Worm (Caenorhabditis elegans) whole organism, L4 larva: ENCODE data around the gene tmed-1.
A peak's percentile ranks its signal among the peaks of the same experiment; 100 is the strongest.

Experiments used
- D1046.2 ChIP-seq: fragments of 200-800 bp; sonication (Bioruptor generic); IDR thresholded peaks from 2 replicates; pipeline ENCODE4 v1.3.6; 2022; ENCODE audit warnings: missing genetic modification characterization, missing compliant biosample characterization
- F10B5.3 ChIP-seq: sonication (generic microtip); optimal IDR thresholded peaks from 2 replicates; lab custom pipeline; 2016; ENCODE audit warnings: mild to moderate bottlenecking, missing genetic modification characterization, missing compliant biosample characterization
- F26F4.8 ChIP-seq: fragments of 200-800 bp; sonication (Bioruptor generic); conservative IDR thresholded peaks from 2 replicates; pipeline ENCODE4 v1.3.6; 2022; ENCODE audit warnings: missing genetic modification characterization, missing compliant biosample characterization
- F37D6.2 ChIP-seq: sonication (generic microtip); optimal IDR thresholded peaks from 2 replicates; lab custom pipeline; 2016; ENCODE audit warnings: mild to moderate bottlenecking, missing genetic modification characterization, missing compliant biosample characterization
- F44E2.7 ChIP-seq: fragments of 200-800 bp; sonication (Bioruptor generic); IDR thresholded peaks from 2 replicates; pipeline ENCODE4 v2.1.2; 2022; ENCODE audit warnings: missing genetic modification characterization, missing compliant biosample characterization
- T20F7.1 ChIP-seq: fragments of 200-800 bp; sonication (Bioruptor generic); optimal IDR thresholded peaks from 2 replicates; lab custom pipeline; 2018; ENCODE audit warnings: mild to moderate bottlenecking, missing genetic modification characterization, missing compliant biosample characterization
- Y48G9A.11 ChIP-seq: fragments of 200-800 bp; sonication (Bioruptor generic); IDR thresholded peaks from 2 replicates; pipeline ENCODE4 v1.3.6; 2022; ENCODE audit warnings: missing genetic modification reagents, missing genetic modification characterization, missing compliant biosample characterization
- Y5F2A.4 ChIP-seq: fragments of 200-800 bp; sonication (Bioruptor generic); optimal IDR thresholded peaks from 2 replicates; lab custom pipeline; 2018; ENCODE audit warnings: mild to moderate bottlenecking, missing genetic modification characterization, missing compliant biosample characterization
- ZK337.2 ChIP-seq: fragments of 200-800 bp; sonication (Bioruptor generic); IDR thresholded peaks from 2 replicates; pipeline ENCODE4 v1.3.6; 2022; ENCODE audit warnings: missing genetic modification reagents, missing genetic modification characterization, missing compliant biosample characterization
- ZK546.5 ChIP-seq, 2 experiments: sonication (generic microtip); optimal IDR thresholded peaks; 2 replicates each; lab custom pipeline; 2017; ENCODE audit warnings: missing biosample characterization in 2 of 2, missing genetic modification characterization in 2 of 2
- ceh-32 ChIP-seq: sonication (generic microtip); optimal IDR thresholded peaks from 2 replicates; lab custom pipeline; 2016; ENCODE audit warnings: mild to moderate bottlenecking, missing genetic modification characterization, missing compliant biosample characterization; ENCODE audit not compliant: poor library complexity
- ces-1 ChIP-seq: fragments of 150-350 bp; sonication (generic microtip); optimal IDR thresholded peaks from 4 replicates; lab custom pipeline; 2014; ENCODE audit warnings: missing biosample characterization, missing genetic modification reagents, missing genetic modification characterization
- daf-12 ChIP-seq: fragments of 150-350 bp; optimal IDR thresholded peaks from 2 replicates; lab custom pipeline; 2014; ENCODE audit warnings: missing biosample characterization, missing genetic modification reagents, missing genetic modification characterization
- daf-8 ChIP-seq: fragments of 200-800 bp; sonication (Bioruptor generic); IDR thresholded peaks from 2 replicates; pipeline ENCODE4 v1.3.6; 2022; ENCODE audit warnings: missing genetic modification characterization, missing compliant biosample characterization
- dmd-6 ChIP-seq: fragments of 200-800 bp; sonication (Bioruptor generic); IDR thresholded peaks from 2 replicates; pipeline ENCODE4 v1.3.6; 2022; ENCODE audit warnings: missing genetic modification reagents, missing genetic modification characterization, missing compliant biosample characterization
- dve-1 ChIP-seq: sonication (generic microtip); optimal IDR thresholded peaks from 2 replicates; lab custom pipeline; 2017; ENCODE audit warnings: antibody characterized with exemption, mild to moderate bottlenecking, missing genetic modification characterization, missing compliant biosample characterization; ENCODE audit not compliant: insufficient read depth
- egl-27 ChIP-seq: sonication (generic microtip); optimal IDR thresholded peaks from 3 replicates; lab custom pipeline; 2017; ENCODE audit warnings: missing biosample characterization, missing genetic modification reagents, missing genetic modification characterization
- egl-43 ChIP-seq: fragments of 200-800 bp; sonication (Bioruptor generic); IDR thresholded peaks from 2 replicates; pipeline ENCODE4 v1.3.6; 2022; ENCODE audit warnings: missing genetic modification reagents, missing genetic modification characterization, missing compliant biosample characterization
- hlh-11 ChIP-seq: fragments of 200-800 bp; sonication (Bioruptor generic); optimal IDR thresholded peaks from 2 replicates; lab custom pipeline; 2018; ENCODE audit warnings: mild to moderate bottlenecking, missing genetic modification characterization, missing compliant biosample characterization
- lim-7 ChIP-seq: fragments of 200-800 bp; sonication (Bioruptor generic); IDR thresholded peaks from 2 replicates; pipeline ENCODE4 v1.3.6; 2022; ENCODE audit warnings: missing genetic modification characterization, missing compliant biosample characterization
- lin-29 ChIP-seq: fragments of 200-800 bp; sonication (Bioruptor generic); IDR thresholded peaks from 2 replicates; pipeline ENCODE4 v1.3.6; 2022; ENCODE audit warnings: missing genetic modification reagents, missing genetic modification characterization, missing compliant biosample characterization
- lsy-2 ChIP-seq, 2 experiments: fragments of 150-350 bp in 1 of 2; sonication (generic microtip) in 1 of 2; optimal IDR thresholded peaks; 2 replicates each; lab custom pipeline; 2014 to 2017; ENCODE audit warnings: missing biosample characterization in 2 of 2, missing genetic modification characterization in 2 of 2
- madf-9 ChIP-seq: fragments of 200-800 bp; sonication (Bioruptor generic); conservative IDR thresholded peaks from 2 replicates; pipeline ENCODE4 v1.3.6; 2022; ENCODE audit warnings: missing genetic modification reagents, missing genetic modification characterization, missing compliant biosample characterization
- mes-2 ChIP-seq: sonication (generic microtip); optimal IDR thresholded peaks from 2 replicates; lab custom pipeline; 2016; ENCODE audit warnings: missing genotype, mild to moderate bottlenecking, missing genetic modification characterization, missing compliant biosample characterization; ENCODE audit not compliant: poor library complexity, severe bottlenecking
- mxl-2 ChIP-seq: fragments of 200-800 bp; sonication (Bioruptor generic); conservative IDR thresholded peaks from 2 replicates; pipeline ENCODE4 v1.3.6; 2022; ENCODE audit warnings: missing genetic modification reagents, missing genetic modification characterization, missing compliant biosample characterization
- nhr-102 ChIP-seq: sonication (generic microtip); optimal IDR thresholded peaks from 2 replicates; lab custom pipeline; 2016; ENCODE audit warnings: mild to moderate bottlenecking, missing genetic modification characterization, moderate library complexity, missing compliant biosample characterization
- nhr-11 ChIP-seq: fragments of 150-350 bp; optimal IDR thresholded peaks from 2 replicates; lab custom pipeline; 2014; ENCODE audit warnings: missing biosample characterization, missing genetic modification characterization
- nhr-48 ChIP-seq: sonication (generic microtip); optimal IDR thresholded peaks from 2 replicates; lab custom pipeline; 2016; ENCODE audit warnings: mild to moderate bottlenecking, missing genetic modification characterization, missing compliant biosample characterization
- nhr-76 ChIP-seq: fragments of 150-350 bp; optimal IDR thresholded peaks from 2 replicates; lab custom pipeline; 2014; ENCODE audit warnings: missing biosample characterization, missing genetic modification characterization
- pha-4 ChIP-seq, 2 experiments: fragments of 150-350 bp in 1 of 2; fragments of 200-800 bp in 1 of 2; sonication (Bioruptor generic) in 1 of 2; IDR thresholded peaks in 1 of 2; optimal IDR thresholded peaks in 1 of 2; 2 replicates each; pipeline versions ENCODE4 v1.3.6 to Lab custom; 2014 to 2022; ENCODE audit warnings: missing genetic modification characterization in 2 of 2, missing genetic modification reagents in 2 of 2, missing biosample characterization in 1 of 2, missing compliant biosample characterization in 1 of 2
- pqm-1 ChIP-seq: sonication (generic microtip); optimal IDR thresholded peaks from 2 replicates; lab custom pipeline; 2017; ENCODE audit warnings: missing biosample characterization, missing genetic modification characterization
- sdz-12 ChIP-seq: fragments of 200-800 bp; sonication (Bioruptor generic); optimal IDR thresholded peaks from 2 replicates; lab custom pipeline; 2018; ENCODE audit warnings: mild to moderate bottlenecking, missing genetic modification characterization, missing compliant biosample characterization
- tag-97 ChIP-seq: fragments of 200-800 bp; sonication (Bioruptor generic); IDR thresholded peaks from 2 replicates; pipeline ENCODE4 v1.3.6; 2022; ENCODE audit warnings: missing genetic modification characterization, missing compliant biosample characterization
- tra-1 ChIP-seq: fragments of 200-800 bp; sonication (Bioruptor generic); IDR thresholded peaks from 2 replicates; pipeline ENCODE4 v1.3.6; 2022; ENCODE audit warnings: missing genetic modification reagents, missing genetic modification characterization, missing compliant biosample characterization
- unc-130 ChIP-seq: sonication (generic microtip); optimal IDR thresholded peaks from 2 replicates; lab custom pipeline; 2016; ENCODE audit warnings: missing genetic modification reagents, missing genetic modification characterization, missing compliant biosample characterization
- unc-39 ChIP-seq: sonication (generic microtip); optimal IDR thresholded peaks from 2 replicates; lab custom pipeline; 2017; ENCODE audit warnings: missing biosample characterization, missing genetic modification characterization
- unc-62 ChIP-seq, 3 experiments: fragments of 150-350 bp in 1 of 3; sonication (generic microtip); optimal IDR thresholded peaks in 2 of 3; peaks in 1 of 3; 1 replicate in 1 of 3; 2 replicates in 2 of 3; lab custom pipeline; 2014 to 2017; ENCODE audit warnings: missing biosample characterization in 3 of 3, missing genetic modification characterization in 3 of 3, missing genetic modification reagents in 3 of 3, missing genotype in 1 of 3
- vab-7 ChIP-seq: fragments of 200-800 bp; sonication (Bioruptor generic); IDR thresholded peaks from 2 replicates; pipeline ENCODE4 v1.3.6; 2022; ENCODE audit warnings: missing genetic modification reagents, missing genetic modification characterization, missing compliant biosample characterization
- zfp-2 ChIP-seq: sonication (generic microtip); optimal IDR thresholded peaks from 2 replicates; lab custom pipeline; 2016; ENCODE audit warnings: mild to moderate bottlenecking, missing genetic modification characterization, missing compliant biosample characterization
- ztf-7 ChIP-seq: fragments of 150-350 bp; optimal IDR thresholded peaks from 2 replicates; lab custom pipeline; 2014; ENCODE audit warnings: missing biosample characterization, missing genetic modification characterization

Gene tmed-1

ce11 chrIV:12068590-12068989 is 9.4 kb downstream of the tmed-1 start, which contains the start of gene bath-37:
TSS of gene bath-37 (plus strand) at chrIV:12068890.
- TF ChIP-seq dve-1 (tag; lab: Kevin White, UChicago) (no peak), nhr-76 (tag; lab: Kevin White, UChicago) (no peak), nhr-11 (tag; lab: Kevin White, UChicago) (no peak), egl-27 (no peak), lsy-2 (tag; optimal IDR thresholded peaks at IDR 0.05; lab: Kevin White, UChicago) (no peak), tra-1 (GFP tag; lab: Robert Waterston, UW) (no peak), sdz-12 (no peak), unc-130 (GFP tag; lab: Kevin White, UChicago) (no peak), unc-39 (tag; lab: Kevin White, UChicago) (no peak), pha-4 (GFP tag; IDR thresholded peaks at IDR 0.05; lab: Robert Waterston, UW) (no peak), pha-4 (tag; optimal IDR thresholded peaks at IDR 0.05; lab: Kevin White, UChicago) (no peak), ztf-7 (no peak), nhr-48 (no peak), egl-43 (GFP tag; lab: Robert Waterston, UW) (no peak), pqm-1 (tag; lab: Kevin White, UChicago) (no peak)

DNA sequence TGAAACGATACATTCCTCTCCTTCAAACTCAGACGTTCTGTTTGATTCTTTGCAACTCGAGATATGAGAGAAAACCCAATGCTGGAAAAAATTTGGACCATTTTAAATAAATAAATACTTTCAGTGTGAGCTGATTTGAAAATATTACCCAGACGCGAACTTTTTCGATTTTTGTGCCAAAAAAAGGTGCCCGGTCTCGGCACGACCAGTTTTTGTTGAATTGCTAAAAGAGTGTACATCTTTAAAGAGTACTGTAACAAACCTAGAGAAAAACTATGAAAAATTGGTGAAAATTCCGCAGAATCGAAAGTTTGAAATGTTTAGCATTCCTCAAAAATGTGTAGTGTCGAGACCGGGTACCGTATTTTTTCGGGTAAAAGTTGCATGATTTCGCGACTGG is 16.7 kb downstream of the tmed-1 start, which contains the start of gene K08E4.8:
TSS of gene K08E4.8 (minus strand) at position 101 of the 400 bp plus-strand sequence.
- TF ChIP-seq nhr-102 (tag; lab: Kevin White, UChicago) = no peak
- TF ChIP-seq F10B5.3 (tag; lab: Kevin White, UChicago) = no peak
- no peak for TF ChIP-seq madf-9 (GFP tag; lab: Robert Waterston, UW)
- TF ChIP-seq F44E2.7 = no peak
- no peak for TF ChIP-seq hlh-11
- TF ChIP-seq ceh-32 = no peak
- TF ChIP-seq nhr-48 = no peak
- no peak for TF ChIP-seq daf-8 (GFP tag; lab: Robert Waterston, UW)
- no peak for TF ChIP-seq D1046.2 (GFP tag; lab: Robert Waterston, UW)
- no peak for TF ChIP-seq ztf-7
- no peak for TF ChIP-seq F37D6.2 (tag; lab: Kevin White, UChicago)
- no peak for TF ChIP-seq lim-7 (GFP tag; lab: Robert Waterston, UW)
- no peak for TF ChIP-seq T20F7.1 (GFP tag; lab: Kevin White, UChicago)
- no peak for TF ChIP-seq Y48G9A.11 (GFP tag; lab: Robert Waterston, UW)
- no peak for TF ChIP-seq unc-62 (GFP tag; optimal IDR thresholded peaks at IDR 0.05 in 1 of 2; lab: Kevin White, UChicago)
- TF ChIP-seq unc-62 (tag; optimal IDR thresholded peaks at IDR 0.05; lab: Kevin White, UChicago) = no peak
- no peak for TF ChIP-seq lin-29 (GFP tag; lab: Robert Waterston, UW)
- no peak for TF ChIP-seq F26F4.8
- no peak for TF ChIP-seq mxl-2
- no peak for TF ChIP-seq daf-12
- no peak for TF ChIP-seq mes-2 (tag; lab: Kevin White, UChicago)

DNA sequence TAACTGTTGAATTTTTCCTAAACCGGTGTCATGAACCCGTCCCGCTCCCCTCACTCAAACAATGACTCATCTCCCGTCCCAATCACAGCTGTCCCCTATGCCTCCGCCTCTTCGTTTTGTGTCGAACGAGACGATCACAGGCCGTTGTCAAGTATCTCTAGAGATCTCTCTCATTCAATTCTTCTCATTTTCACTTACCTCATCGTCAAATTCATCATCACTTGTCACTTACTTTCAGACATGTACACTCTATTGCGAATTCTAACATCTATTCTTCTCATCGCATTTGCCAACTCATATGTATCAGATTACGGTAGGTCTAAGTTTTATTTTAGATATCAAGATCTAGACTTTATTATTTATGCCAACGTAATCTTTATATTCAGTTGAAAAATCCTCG is 20.5 kb downstream of the tmed-1 start, which contains the start of gene K08E4.3:
TSS of gene K08E4.3 (plus strand) at position 235 of the 400 bp plus-strand sequence.
- peak; percentile 8 for TF ChIP-seq mes-2 (tag; lab: Kevin White, UChicago)
- TF ChIP-seq tag-97 (GFP tag; lab: Robert Waterston, UW) = no peak
- TF ChIP-seq F44E2.7 = no peak
- TF ChIP-seq Y5F2A.4 (GFP tag; lab: Kevin White, UChicago) = no peak
- TF ChIP-seq, all 104 proteins: peak for 1

ce11 chrIV:12056603-12057002 is 21.4 kb downstream of the tmed-1 start, which contains the start of gene K08E4.2:
TSS of gene K08E4.2 (minus strand) at chrIV:12056656.
- TF ChIP-seq lsy-2 (tag; optimal IDR thresholded peaks at IDR 0.05; lab: Kevin White, UChicago) = no peak
- no peak for TF ChIP-seq ZK546.5 (tag; optimal IDR thresholded peaks at IDR 0.05; lab: Kevin White, UChicago)
- TF ChIP-seq egl-43 (GFP tag; lab: Robert Waterston, UW) = no peak
- no peak for TF ChIP-seq vab-7 (GFP tag; lab: Robert Waterston, UW)
- no peak for TF ChIP-seq ces-1
- TF ChIP-seq zfp-2 (tag; lab: Kevin White, UChicago) = no peak
- TF ChIP-seq ZK337.2 = no peak
- TF ChIP-seq dmd-6 = no peak
